Worm (Caenorhabditis elegans) whole organism, L2 larva: ENCODE measurements around the gene Y6G8.6.

Experiments
- F13H6.1 ChIP-seq: sonication (generic microtip); optimal IDR thresholded peaks from 2 replicates; lab custom pipeline; 2016; ENCODE audit warnings: missing genetic modification characterization, missing compliant biosample characterization
- crh-2 ChIP-seq: sonication (generic microtip); optimal IDR thresholded peaks from 2 replicates; lab custom pipeline; 2017; ENCODE audit warnings: missing biosample characterization, missing genetic modification characterization
- elt-1 ChIP-seq: fragments of 150-350 bp; optimal IDR thresholded peaks from 2 replicates; lab custom pipeline; 2014; ENCODE audit warnings: missing biosample characterization, missing genetic modification characterization
- lin-13 ChIP-seq: fragments of 150-350 bp; optimal IDR thresholded peaks from 2 replicates; lab custom pipeline; 2014; ENCODE audit warnings: missing biosample characterization, missing genetic modification reagents, missing genetic modification characterization
- nhr-10 ChIP-seq: sonication (generic microtip); optimal IDR thresholded peaks from 2 replicates; lab custom pipeline; 2017; ENCODE audit warnings: missing biosample characterization, missing genetic modification characterization
- nhr-12 ChIP-seq: fragments of 150-350 bp; optimal IDR thresholded peaks from 2 replicates; lab custom pipeline; 2014; ENCODE audit warnings: missing biosample characterization, missing genetic modification characterization
- nhr-77 ChIP-seq: fragments of 150-350 bp; optimal IDR thresholded peaks from 2 replicates; lab custom pipeline; 2014; ENCODE audit warnings: missing biosample characterization, missing genetic modification characterization
- sma-9 ChIP-seq, 2 experiments: fragments of 150-350 bp in 1 of 2; sonication (generic microtip) in 1 of 2; optimal IDR thresholded peaks; 2 replicates each; lab custom pipeline; 2014 to 2016; ENCODE audit warnings: missing genetic modification characterization in 2 of 2, mild to moderate bottlenecking in 1 of 2, missing biosample characterization in 1 of 2, missing compliant biosample characterization in 1 of 2, missing genetic modification reagents in 1 of 2, moderate library complexity in 1 of 2
- snpc-4 ChIP-seq: fragments of 150-350 bp; optimal IDR thresholded peaks from 2 replicates; lab custom pipeline; 2014; ENCODE audit warnings: missing biosample characterization, missing genetic modification characterization
- unc-55 ChIP-seq: fragments of 150-350 bp; sonication (generic microtip); optimal IDR thresholded peaks from 3 replicates; lab custom pipeline; 2014; ENCODE audit warnings: missing biosample characterization, missing genetic modification reagents, missing genetic modification characterization

ce11 chrV:17566850-17567249 is 49.9 kb downstream of the Y6G8.6 start, which contains the start of gene C38D9.2:
- no peak for TF ChIP-seq sma-9 (GFP tag; optimal IDR thresholded peaks at IDR 0.05; lab: Kevin White, UChicago)
- TF ChIP-seq sma-9 (tag; optimal IDR thresholded peaks at IDR 0.05; lab: Kevin White, UChicago) = no peak
- TF ChIP-seq nhr-12 = no peak
- no peak for TF ChIP-seq snpc-4
- no peak for TF ChIP-seq crh-2 (tag; lab: Kevin White, UChicago)
- no peak for TF ChIP-seq nhr-10
- TF ChIP-seq lin-13 = no peak
- no peak for TF ChIP-seq unc-55 (GFP tag; lab: Kevin White, UChicago)
- no peak for TF ChIP-seq F13H6.1 (tag; lab: Kevin White, UChicago)
- no peak for TF ChIP-seq elt-1 (tag; lab: Kevin White, UChicago)
- no peak for TF ChIP-seq nhr-77 (tag; lab: Kevin White, UChicago)
